Worm (Caenorhabditis elegans) whole organism, L1 larva: ENCODE measurements around the gene brd-1.

Experiments used
- ama-1 ChIP-seq: fragments of 150-350 bp; optimal IDR thresholded peaks from 2 replicates; lab custom pipeline; 2014
- hlh-17 ChIP-seq: fragments of 200-800 bp; sonication (Bioruptor generic); optimal IDR thresholded peaks from 2 replicates; lab custom pipeline; 2018; ENCODE audit warnings: missing genetic modification characterization, mild to moderate bottlenecking, missing compliant biosample characterization, moderate library complexity, borderline replicate concordance
- lin-13 ChIP-seq: fragments of 150-350 bp; optimal IDR thresholded peaks from 2 replicates; lab custom pipeline; 2014; ENCODE audit warnings: missing biosample characterization, missing genetic modification reagents, missing genetic modification characterization
- lin-14 ChIP-seq: fragments of 200-800 bp; sonication (Bioruptor generic); optimal IDR thresholded peaks from 2 replicates; lab custom pipeline; 2018; ENCODE audit warnings: mild to moderate bottlenecking, missing genetic modification characterization, moderate library complexity, missing compliant biosample characterization
- nhr-28 ChIP-seq: fragments of 150-350 bp; optimal IDR thresholded peaks from 2 replicates; lab custom pipeline; 2014; ENCODE audit warnings: missing biosample characterization, missing genetic modification characterization
- nhr-90 ChIP-seq: sonication (generic microtip); optimal IDR thresholded peaks from 2 replicates; lab custom pipeline; 2016; ENCODE audit warnings: mild to moderate bottlenecking, missing genetic modification characterization, missing compliant biosample characterization; ENCODE audit not compliant: poor library complexity
- pqm-1 ChIP-seq: sonication (generic microtip); optimal IDR thresholded peaks from 3 replicates; lab custom pipeline; 2017; ENCODE audit warnings: missing biosample characterization, missing genetic modification characterization
- sup-37 ChIP-seq: fragments of 200-800 bp; sonication (Bioruptor generic); optimal IDR thresholded peaks from 2 replicates; lab custom pipeline; 2018; ENCODE audit warnings: mild to moderate bottlenecking, missing genetic modification characterization, missing compliant biosample characterization
- unc-130 ChIP-seq: fragments of 150-350 bp; optimal IDR thresholded peaks from 2 replicates; lab custom pipeline; 2017; ENCODE audit warnings: missing biosample characterization, missing genetic modification characterization, inconsistent platforms
- xbp-1 ChIP-seq: sonication (generic microtip); optimal IDR thresholded peaks from 2 replicates; lab custom pipeline; 2016; ENCODE audit warnings: missing genetic modification characterization, missing compliant biosample characterization

ce11 chrIII:6872534-6873150 lies 16.7 kb downstream of the brd-1 start, which contains the start of gene K04C2.3:
- TF ChIP-seq nhr-28 (tag; lab: Kevin White, UChicago) (no peak), ama-1 (lab: Kevin White, UChicago) (no peak), lin-14 (GFP tag; lab: Kevin White, UChicago) (no peak), pqm-1 (tag; lab: Kevin White, UChicago) (no peak), sup-37 (no peak), xbp-1 (tag; lab: Kevin White, UChicago) (no peak), lin-13 (GFP tag; lab: Kevin White, UChicago) (no peak), unc-130 (tag; lab: Kevin White, UChicago) (no peak), nhr-90 (tag; lab: Kevin White, UChicago) (no peak), hlh-17 (no peak)
